Worm (Caenorhabditis elegans): ENCODE measurements around the gene F47C12.7.

- TF ChIP-seq ref-1 (GFP tag; conservative IDR thresholded peaks at IDR 0.05) (no peak), klf-2 (GFP tag; conservative IDR thresholded peaks at IDR 0.05) (no peak), cog-1 (tag; optimal IDR thresholded peaks at IDR 0.05) (no peak), T22C8.4 (GFP tag; IDR thresholded peaks at IDR 0.05) (no peak)
Measured at ce11 chrIV:4032350-4032749, 37.1 kb upstream of the F47C12.7 start.

Measured in whole organism, midembryonic.